Worm (Caenorhabditis elegans): Measurements from ENCODE around the gene Y17G7B.8.

The Y17G7B.8 gene

DNA sequence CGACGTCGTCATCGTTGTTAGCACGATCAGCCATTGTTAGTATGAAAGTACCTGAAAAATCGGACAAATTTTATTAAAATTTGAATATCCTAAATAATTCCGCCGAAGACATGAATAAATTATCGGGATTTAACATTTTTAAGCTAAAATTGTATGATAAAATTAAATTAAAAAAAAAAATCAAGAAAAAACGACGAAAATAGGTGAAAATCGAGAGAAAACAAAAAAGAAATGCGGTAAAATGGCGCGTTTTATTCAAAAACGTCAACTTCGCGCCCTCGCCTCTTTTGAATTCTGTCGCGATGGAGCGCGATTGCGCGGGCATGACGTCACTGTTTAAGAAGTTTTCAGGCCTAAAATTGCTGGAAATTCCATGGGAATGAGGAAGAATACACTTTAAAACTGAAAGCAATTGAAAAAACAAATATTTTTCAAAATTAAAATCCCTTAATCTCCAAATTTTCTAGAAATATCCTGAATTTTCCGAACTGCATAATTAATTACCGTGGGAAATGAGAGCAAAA lies 20.9 kb downstream of the Y17G7B.8 start, which contains the start of gene mcm-2 (continued):
- TF ChIP-seq lir-1 (GFP tag; conservative IDR thresholded peaks at IDR 0.05) (peak; percentile 87), madf-6 (GFP tag; IDR thresholded peaks at IDR 0.05) (peak; percentile 99), F49E8.2 (tag; optimal IDR thresholded peaks at IDR 0.05; ENCODE audit: insufficient read depth) (peak; percentile 95), ztf-18 (tag; optimal IDR thresholded peaks at IDR 0.05) (peak; percentile 10), unc-130 (GFP tag; optimal IDR thresholded peaks at IDR 0.05) (peak; percentile 91), ztf-28 (GFP tag; IDR thresholded peaks at IDR 0.05) (peak; percentile 90), atf-7 (tag; optimal IDR thresholded peaks at IDR 0.05) (peak; percentile 93), F57C9.4 (tag; optimal IDR thresholded peaks at IDR 0.05) (no peak), nfya-2 (GFP tag; IDR thresholded peaks at IDR 0.05) (no peak), snpc-3.4 (tag; optimal IDR thresholded peaks at IDR 0.05) (peak; percentile 95), rcor-1 (GFP tag; IDR thresholded peaks at IDR 0.05) (peak; percentile 86), ccch-3 (GFP tag; optimal IDR thresholded peaks at IDR 0.05) (no peak)

DNA sequence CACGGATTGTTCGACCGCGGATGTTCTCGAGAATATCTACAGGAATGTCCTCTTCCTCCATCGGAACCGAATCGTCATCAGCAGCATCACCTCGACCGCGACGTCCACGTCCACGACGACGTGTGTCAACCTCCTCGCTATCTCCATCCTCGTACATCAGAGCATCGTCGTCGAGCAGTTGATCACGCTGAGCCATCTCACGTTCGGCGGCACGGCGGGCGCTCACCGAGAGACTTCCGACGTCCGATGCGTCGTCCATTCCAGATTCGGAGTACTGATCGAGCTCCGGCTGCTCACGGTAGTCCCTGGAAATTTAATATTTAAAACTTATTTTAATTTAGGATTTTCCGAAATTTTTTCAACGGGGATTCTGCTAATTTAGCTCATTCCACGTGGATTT lies 21.6 kb downstream of the Y17G7B.8 start:
- TF ChIP-seq nhr-90 (tag; optimal IDR thresholded peaks at IDR 0.05) (no peak), egrh-3 (GFP tag; IDR thresholded peaks at IDR 0.05) (peak; percentile 51; the same call in 1 of the 2 replicates), Y79H2A.3 (GFP tag; conservative IDR thresholded peaks at IDR 0.05) (peak; percentile 36; the same call in 1 of the 2 replicates), B0336.3 (GFP tag; IDR thresholded peaks at IDR 0.05) (no peak), madf-3 (GFP tag; IDR thresholded peaks at IDR 0.05) (0 out of 2 replicates have a peak, but pooled peaks have one; percentile 41), ceh-58 (GFP tag; IDR thresholded peaks at IDR 0.05) (0 out of 2 replicates have a peak, but pooled peaks have one; percentile 5), zfh-2 (GFP tag; conservative IDR thresholded peaks at IDR 0.05) (peak; percentile 78)

DNA sequence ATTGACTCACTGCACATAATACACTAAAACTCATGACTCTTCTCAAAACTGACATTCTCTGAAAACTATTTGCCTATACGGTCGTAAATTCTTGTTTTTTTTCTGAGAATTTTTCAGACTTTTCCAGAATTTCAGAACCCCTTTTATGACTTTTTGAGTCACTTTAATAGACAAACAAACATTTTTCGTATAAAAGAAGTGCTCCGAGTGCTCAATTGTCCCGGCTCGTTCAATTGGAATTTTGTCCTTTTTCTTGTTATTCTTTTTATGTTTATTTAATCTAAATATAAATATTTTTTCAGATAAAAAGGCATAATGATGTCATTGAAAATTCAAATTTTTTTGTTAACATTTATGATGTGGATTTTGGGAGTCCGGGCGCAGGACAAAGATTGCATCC lies 28.6 kb downstream of the Y17G7B.8 start, which contains the start of gene Y17G7B.23:
Y17G7B.23 (plus strand) TSS at position 301 of the 400 bp plus-strand sequence.
- TF ChIP-seq somi-1 (GFP tag; optimal IDR thresholded peaks at IDR 0.05), result no peak
- TF ChIP-seq F57A8.1 (GFP tag; optimal IDR thresholded peaks at IDR 0.05), result no peak
- no peak for TF ChIP-seq rpc-1 (optimal IDR thresholded peaks at IDR 0.05)
- TF ChIP-seq rpc-1 (tag; optimal IDR thresholded peaks at IDR 0.05), result no peak
- TF ChIP-seq sptf-2 (GFP tag; optimal IDR thresholded peaks at IDR 0.05), result no peak
- no peak for TF ChIP-seq unc-130 (GFP tag; optimal IDR thresholded peaks at IDR 0.05)
- no peak for TF ChIP-seq hrde-1 (tag; optimal IDR thresholded peaks at IDR 0.05; ENCODE audit: borderline replicate concordance)
- no peak for TF ChIP-seq snpc-1.1 (tag; optimal IDR thresholded peaks at IDR 0.05; ENCODE audit: insufficient read depth)
- TF ChIP-seq F49E8.2 (tag; optimal IDR thresholded peaks at IDR 0.05; ENCODE audit: insufficient read depth), result no peak
- no peak for TF ChIP-seq nhr-120 (GFP tag; IDR thresholded peaks at IDR 0.05)
- no peak for TF ChIP-seq ztf-26 (tag; optimal IDR thresholded peaks at IDR 0.05)
- no peak for TF ChIP-seq ceh-91 (GFP tag; IDR thresholded peaks at IDR 0.05)
- no peak for TF ChIP-seq Y95B8A.8 (GFP tag; IDR thresholded peaks at IDR 0.05)
- no peak for TF ChIP-seq mcd-1 (GFP tag; IDR thresholded peaks at IDR 0.05)

DNA sequence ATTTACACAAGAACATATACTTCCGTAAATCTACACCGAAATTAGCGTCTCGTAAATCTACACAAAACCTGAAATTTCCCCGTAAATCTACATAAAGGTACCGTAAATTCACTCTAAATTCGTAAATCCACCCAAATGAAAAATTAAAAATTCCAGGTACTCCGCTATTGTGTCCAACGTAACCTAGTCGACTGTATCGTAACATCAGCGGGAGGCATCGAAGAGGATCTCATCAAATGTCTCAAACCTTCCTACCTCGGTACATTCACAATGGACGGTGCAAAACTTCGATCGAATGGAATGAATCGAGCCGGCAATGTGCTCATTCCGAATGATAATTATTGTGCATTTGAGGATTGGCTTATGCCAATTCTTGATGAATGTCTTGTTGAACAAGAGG lies 32.6 kb downstream of the Y17G7B.8 start:
- TF ChIP-seq nhr-120 (GFP tag; IDR thresholded peaks at IDR 0.05) (no peak), rcor-1 (GFP tag; IDR thresholded peaks at IDR 0.05) (no peak), lin-40 (tag; optimal IDR thresholded peaks at IDR 0.05) (no peak), madf-6 (GFP tag; IDR thresholded peaks at IDR 0.05) (no peak), Y56A3A.18 (GFP tag; IDR thresholded peaks at IDR 0.05) (no peak), aptf-2 (GFP tag; conservative IDR thresholded peaks at IDR 0.05) (no peak), bed-2 (GFP tag; IDR thresholded peaks at IDR 0.05) (no peak), somi-1 (GFP tag; optimal IDR thresholded peaks at IDR 0.05) (no peak), him-1 (tag; optimal IDR thresholded peaks at IDR 0.05) (no peak), K11D2.4 (GFP tag; IDR thresholded peaks at IDR 0.05) (no peak), unc-130 (GFP tag; optimal IDR thresholded peaks at IDR 0.05) (no peak), chd-7 (tag; optimal IDR thresholded peaks at IDR 0.05) (no peak), nfyb-1 (GFP tag; IDR thresholded peaks at IDR 0.05) (no peak), atf-7 (tag; optimal IDR thresholded peaks at IDR 0.05) (no peak), cebp-1 (GFP tag; IDR thresholded peaks at IDR 0.05) (no peak), cebp-1 (tag; optimal IDR thresholded peaks at IDR 0.05) (no peak), nhr-179 (tag; optimal IDR thresholded peaks at IDR 0.05) (no peak), hmg-1.2 (GFP tag; IDR thresholded peaks at IDR 0.05) (no peak)
